Worm (Caenorhabditis elegans): ENCODE results near the gene H20E11.3.

DNA sequence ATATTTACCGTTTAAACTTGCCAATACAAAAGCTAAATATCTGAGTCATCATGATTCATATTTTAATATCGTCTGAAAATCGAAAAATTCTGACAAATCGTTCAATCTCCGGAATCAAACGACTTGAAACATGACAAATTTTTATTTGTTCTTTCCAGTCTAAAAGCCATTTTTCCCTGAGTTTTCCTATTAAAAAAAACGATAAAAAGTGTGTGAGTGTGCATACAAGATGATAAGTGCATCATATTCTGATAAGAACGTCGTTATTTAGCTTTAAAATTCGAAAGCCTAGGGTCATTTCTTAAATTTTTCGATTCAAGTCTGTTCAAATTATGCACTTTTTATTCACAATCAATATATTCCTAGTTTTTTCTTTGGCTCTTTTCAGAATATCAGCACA lies 5.3 kb downstream of the H20E11.3 start, which contains the start of gene H20E11.1:
- TF ChIP-seq unc-39 (tag; optimal IDR thresholded peaks at IDR 0.05) = no peak
- TF ChIP-seq nhr-28 (tag; optimal IDR thresholded peaks at IDR 0.05) = no peak
- no peak for TF ChIP-seq sptf-1 (tag; optimal IDR thresholded peaks at IDR 0.05)
- TF ChIP-seq ces-1 (GFP tag; optimal IDR thresholded peaks at IDR 0.05) = no peak
- no peak for TF ChIP-seq lin-13 (tag; optimal IDR thresholded peaks at IDR 0.05)
- no peak for TF ChIP-seq nhr-237 (tag; optimal IDR thresholded peaks at IDR 0.05)

Measured in whole organism, mixed stage, embryonic.